Worm (Caenorhabditis elegans) whole organism, young adult: ENCODE data around the gene K07E1.1.

Experiments used
- T26A5.8 ChIP-seq: sonication (generic microtip); optimal IDR thresholded peaks from 2 replicates; lab custom pipeline; 2016; ENCODE audit warnings: missing genetic modification characterization, missing compliant biosample characterization
- Y53G8AR.9 ChIP-seq: fragments of 200-800 bp; sonication (Bioruptor generic); conservative IDR thresholded peaks from 2 replicates; pipeline ENCODE4 v1.3.6; 2022; ENCODE audit warnings: missing genetic modification reagents, missing genetic modification characterization, missing compliant biosample characterization
- let-607 ChIP-seq, 2 experiments: fragments of 200-800 bp in 1 of 2; sonication (Bioruptor generic) in 1 of 2; sonication (generic microtip) in 1 of 2; optimal IDR thresholded peaks; 2 replicates each; lab custom pipeline; 2016 to 2018; ENCODE audit warnings: mild to moderate bottlenecking in 2 of 2, missing compliant biosample characterization in 2 of 2, missing genetic modification characterization in 2 of 2, moderate library complexity in 2 of 2, missing genotype in 1 of 2
- lin-35 ChIP-seq, 3 experiments: fragments of 150-350 bp in 2 of 3; sonication (generic microtip) in 1 of 3; optimal IDR thresholded peaks; 2 replicates each; lab custom pipeline; 2014 to 2018; ENCODE audit warnings: missing biosample characterization in 3 of 3, missing genetic modification characterization in 3 of 3, missing genetic modification reagents in 3 of 3
- nfya-1 ChIP-seq: sonication (generic microtip); optimal IDR thresholded peaks from 2 replicates; lab custom pipeline; 2017; ENCODE audit warnings: antibody characterized with exemption, missing compliant biosample characterization, missing genetic modification characterization, borderline replicate concordance; ENCODE audit not compliant: insufficient read depth
- ztf-22 ChIP-seq: fragments of 200-800 bp; sonication (Bioruptor generic); optimal IDR thresholded peaks from 2 replicates; lab custom pipeline; 2018; ENCODE audit warnings: mild to moderate bottlenecking, missing genetic modification characterization, moderate library complexity, missing compliant biosample characterization

DNA sequence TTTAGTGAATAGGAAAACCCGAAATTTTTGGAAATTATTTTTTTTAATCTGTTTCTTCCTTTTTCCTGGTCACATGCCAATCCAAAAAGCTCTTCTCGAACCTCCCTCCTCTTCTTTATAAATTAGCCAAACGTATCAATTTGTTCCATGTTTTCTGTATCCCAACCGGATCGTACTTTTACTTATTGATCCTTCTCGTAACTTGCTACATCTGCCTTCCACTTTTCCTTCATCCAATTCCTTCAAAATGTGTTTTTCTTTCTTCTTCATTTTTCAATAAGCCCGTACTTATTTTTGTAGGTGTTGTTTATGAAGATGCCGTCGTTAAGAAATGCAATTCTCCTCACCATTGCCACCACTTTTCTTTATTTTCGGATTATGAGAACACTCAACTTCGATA, 39.0 kb upstream of the K07E1.1 start, which contains the start of gene cyp-23A1:
- TF ChIP-seq Y53G8AR.9 (GFP tag; lab: Robert Waterston, UW) (no peak), nfya-1 (tag; lab: Kevin White, UChicago) (no peak), T26A5.8 (tag; lab: Kevin White, UChicago) (no peak), ztf-22 (GFP tag; lab: Kevin White, UChicago) (no peak), let-607 (tag; optimal IDR thresholded peaks at IDR 0.05; lab: Kevin White, UChicago) (no peak), lin-35 (GFP tag; optimal IDR thresholded peaks at IDR 0.05; lab: Kevin White, UChicago) (no peak)
